Fruit fly (Drosophila melanogaster): ENCODE data around the gene Crg-1.

DNA sequence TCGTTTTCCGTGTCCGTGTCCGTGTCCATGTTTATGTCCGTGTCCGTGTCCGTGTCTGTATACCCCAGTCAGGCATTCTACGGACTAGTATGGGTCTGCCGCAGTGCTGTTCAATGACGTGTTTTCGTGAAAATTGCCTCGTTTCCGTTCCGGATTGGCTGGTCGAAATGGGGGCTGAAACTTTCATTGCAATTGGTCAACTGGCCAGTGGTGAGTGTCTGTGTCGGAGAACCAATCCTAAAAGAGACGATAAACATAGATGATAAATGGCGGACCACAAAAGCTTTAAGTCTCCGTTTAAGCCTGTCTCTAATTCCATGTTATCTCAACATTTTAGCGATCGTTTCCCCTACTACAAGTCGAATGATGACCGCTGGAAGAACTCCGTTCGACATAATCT lies 16.1 kb downstream of the Crg-1 start:
- TF ChIP-seq kay (GFP tag; ENCODE audit: borderline replicate concordance) (no peak), tj (GFP tag; optimal IDR thresholded peaks at IDR 0.05) (no peak), CG5204 (GFP tag; optimal IDR thresholded peaks at IDR 0.05) (no peak), bab1 (GFP tag; optimal IDR thresholded peaks at IDR 0.05) (no peak), CG7101 (tag; optimal IDR thresholded peaks at IDR 0.05) (no peak), Clk (GFP tag; optimal IDR thresholded peaks at IDR 0.05) (no peak), ovo (GFP tag; optimal IDR thresholded peaks at IDR 0.05) (no peak), Crg-1 (GFP tag; optimal IDR thresholded peaks at IDR 0.05) (no peak), CG7045 (GFP tag; optimal IDR thresholded peaks at IDR 0.05) (no peak), CG11617 (GFP tag; optimal IDR thresholded peaks at IDR 0.05) (no peak), Hr96 (GFP tag; optimal IDR thresholded peaks at IDR 0.05) (no peak), pad (GFP tag; optimal IDR thresholded peaks at IDR 0.05) (no peak)
